Worm (Caenorhabditis elegans): ENCODE measurements around the gene eor-1.

ce11 chrIV:4807219-4807618, 8.2 kb upstream of the eor-1 start, which contains the start of gene H06H21.11:
- TF ChIP-seq lsy-27 (tag; optimal IDR thresholded peaks at IDR 0.05; ENCODE audit: borderline replicate concordance, insufficient read depth) (no peak), dpl-1 (GFP tag; optimal IDR thresholded peaks at IDR 0.05) (no peak), K11D2.4 (GFP tag; IDR thresholded peaks at IDR 0.05) (no peak), aptf-3 (GFP tag; IDR thresholded peaks at IDR 0.05) (no peak), nhr-90 (tag; optimal IDR thresholded peaks at IDR 0.05) (no peak), mel-28 (tag; optimal IDR thresholded peaks at IDR 0.05; ENCODE audit: borderline replicate concordance) (no peak), snpc-1.1 (tag; optimal IDR thresholded peaks at IDR 0.05; ENCODE audit: insufficient read depth) (no peak), unc-62 (GFP tag; optimal IDR thresholded peaks at IDR 0.05) (no peak), ama-1 (optimal IDR thresholded peaks at IDR 0.05) (no peak), ama-1 (GFP tag; optimal IDR thresholded peaks at IDR 0.05) (no peak)

All from whole organism, young adult.